Worm (Caenorhabditis elegans): Measurements from ENCODE around the gene Y54H5A.2.

Y54H5A.2 gene

ce11 chrIII:5107959-5108358 is 41.4 kb downstream of the Y54H5A.2 start:
- TF ChIP-seq unc-62 (GFP tag; optimal IDR thresholded peaks at IDR 0.05) = no peak

ce11 chrIII:5106893-5107471 is 42.4 kb downstream of the Y54H5A.2 start, which contains the start of gene dpy-17:
Gene dpy-17 (plus strand): TSS chrIII:5107330.
- TF ChIP-seq unc-62 (GFP tag; optimal IDR thresholded peaks at IDR 0.05) = no peak

ce11 chrIII:5105485-5105884 is 43.9 kb downstream of the Y54H5A.2 start:
- TF ChIP-seq unc-62 (GFP tag; optimal IDR thresholded peaks at IDR 0.05) = no peak

- no peak for TF ChIP-seq unc-62 (GFP tag; optimal IDR thresholded peaks at IDR 0.05)
Observed at ce11 chrIII:5102616-5103015, 46.8 kb downstream of the Y54H5A.2 start, which contains the start of gene F54D8.6. Gene F54D8.6 (plus strand): TSS chrIII:5102985.

- TF ChIP-seq unc-62 (GFP tag; optimal IDR thresholded peaks at IDR 0.05) = no peak
Observed at ce11 chrIII:5099500-5099899, 49.9 kb downstream of the Y54H5A.2 start.

- no peak for TF ChIP-seq unc-62 (GFP tag; optimal IDR thresholded peaks at IDR 0.05)
Observed at ce11 chrIII:5098740-5099276, 50.6 kb downstream of the Y54H5A.2 start.

- TF ChIP-seq unc-62 (GFP tag; optimal IDR thresholded peaks at IDR 0.05) = no peak
Observed at ce11 chrIII:5096741-5097140, 52.6 kb downstream of the Y54H5A.2 start.

- TF ChIP-seq unc-62 (GFP tag; optimal IDR thresholded peaks at IDR 0.05) = no peak
Observed at ce11 chrIII:5094506-5094905, 54.9 kb downstream of the Y54H5A.2 start, which contains the start of gene F54D8.10. Gene F54D8.10 (plus strand): TSS chrIII:5094806.

ce11 chrIII:5092345-5092744 is 57.0 kb downstream of the Y54H5A.2 start:
- no peak for TF ChIP-seq unc-62 (GFP tag; optimal IDR thresholded peaks at IDR 0.05)

- TF ChIP-seq unc-62 (GFP tag; optimal IDR thresholded peaks at IDR 0.05) = no peak
Observed at ce11 chrIII:5089489-5089888, 59.9 kb downstream of the Y54H5A.2 start.
